Worm (Caenorhabditis elegans): ENCODE data around the gene lars-1.

DNA sequence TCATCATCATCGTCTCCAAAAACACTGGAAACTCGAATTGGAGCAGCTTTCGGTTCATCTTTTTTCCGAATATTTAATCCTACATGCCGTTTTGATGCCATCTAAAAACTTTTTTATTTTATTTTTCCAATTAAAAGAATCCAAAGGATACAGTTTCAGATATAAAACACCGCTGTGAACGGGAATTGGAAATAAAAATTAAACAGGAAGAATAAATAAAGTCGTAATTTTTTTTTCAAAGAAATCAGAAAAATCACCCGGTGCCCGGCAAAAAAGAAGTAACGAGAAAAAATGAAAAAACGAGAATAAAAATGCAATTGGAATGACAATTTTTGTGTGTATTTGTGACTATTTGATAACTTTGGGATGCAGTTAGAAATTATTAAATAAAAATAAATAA is 17.9 kb downstream of the lars-1 start, which contains the start of gene ccdc-55:
- TF ChIP-seq K11D2.4 (GFP tag; IDR thresholded peaks at IDR 0.05) (no peak), zfh-2 (GFP tag; conservative IDR thresholded peaks at IDR 0.05) (no peak), snpc-3.4 (tag; optimal IDR thresholded peaks at IDR 0.05) (no peak), lin-35 (GFP tag; optimal IDR thresholded peaks at IDR 0.05) (no peak), ekl-4 (GFP tag; IDR thresholded peaks at IDR 0.05) (no peak), efl-1 (GFP tag; optimal IDR thresholded peaks at IDR 0.05) (no peak), F55B11.4 (tag; optimal IDR thresholded peaks at IDR 0.05; ENCODE audit: borderline replicate concordance, insufficient read depth) (no peak), F52B5.7 (tag; optimal IDR thresholded peaks at IDR 0.05) (no peak), K12H6.12 (tag; optimal IDR thresholded peaks at IDR 0.05) (no peak), hrde-1 (tag; optimal IDR thresholded peaks at IDR 0.05; ENCODE audit: borderline replicate concordance) (no peak), snpc-1.3 (tag; optimal IDR thresholded peaks at IDR 0.05; ENCODE audit: insufficient read depth) (no peak), unc-62 (GFP tag; optimal IDR thresholded peaks at IDR 0.05) (no peak)
